Worm (Caenorhabditis elegans): ENCODE data around the gene srb-3.

- TF ChIP-seq egl-27 (tag; optimal IDR thresholded peaks at IDR 0.05), result no peak
- TF ChIP-seq arid-1 (GFP tag; conservative IDR thresholded peaks at IDR 0.05), result no peak
- TF ChIP-seq dmd-8 (GFP tag; IDR thresholded peaks at IDR 0.05), result no peak
- no peak for TF ChIP-seq zip-2 (tag; optimal IDR thresholded peaks at IDR 0.05)
- no peak for TF ChIP-seq unc-130 (GFP tag; optimal IDR thresholded peaks at IDR 0.05)
- no peak for TF ChIP-seq fkh-10 (GFP tag; optimal IDR thresholded peaks at IDR 0.05)
- TF ChIP-seq daf-16 (GFP tag; optimal IDR thresholded peaks at IDR 0.05), result no peak
- TF ChIP-seq daf-16 (tag; optimal IDR thresholded peaks at IDR 0.05), result peak; percentile 82
- no peak for TF ChIP-seq pha-4 (GFP tag; IDR thresholded peaks at IDR 0.05)
- no peak for TF ChIP-seq pha-4 (tag; optimal IDR thresholded peaks at IDR 0.05)
- TF ChIP-seq unc-62 (GFP tag; optimal IDR thresholded peaks at IDR 0.05 in 1 of 2), result no peak
- TF ChIP-seq unc-62 (tag; optimal IDR thresholded peaks at IDR 0.05), result no peak
- no peak for TF ChIP-seq nhr-76 (tag; optimal IDR thresholded peaks at IDR 0.05)
- TF ChIP-seq nhr-11 (tag; optimal IDR thresholded peaks at IDR 0.05), result no peak
- TF ChIP-seq skn-1 (tag; optimal IDR thresholded peaks at IDR 0.05), result no peak
Observed at ce11 chrII:5141945-5142514, 24.6 kb downstream of the srb-3 start, which contains the start of gene nas-29.

Data from whole organism, L4 larva.